Fruit fly (Drosophila melanogaster) whole organism, adult: ENCODE data around the gene CG7115.

Source experiments
- CG11617 ChIP-seq: fragments of 200-800 bp; sonication (Bioruptor generic); optimal IDR thresholded peaks from 2 replicates; lab custom pipeline; 2017; ENCODE audit warnings: mild to moderate bottlenecking, missing biosample characterization, missing genetic modification reagents, missing genetic modification characterization
- CG12768 ChIP-seq: fragments of 200-800 bp; sonication (Bioruptor generic); optimal IDR thresholded peaks from 2 replicates; lab custom pipeline; 2017; ENCODE audit warnings: missing biosample characterization, missing genetic modification characterization, mild to moderate bottlenecking, moderate library complexity, missing genetic modification reagents
- CG14711 ChIP-seq: fragments of 200-800 bp; sonication (Bioruptor generic); optimal IDR thresholded peaks from 2 replicates; lab custom pipeline; 2018; ENCODE audit warnings: missing biosample characterization, mild to moderate bottlenecking, missing genetic modification characterization, moderate library complexity
- CG1620 ChIP-seq: fragments of 200-800 bp; sonication (Bioruptor generic); optimal IDR thresholded peaks from 2 replicates; lab custom pipeline; 2016; ENCODE audit warnings: missing biosample characterization, missing genetic modification characterization
- CG33017 ChIP-seq: fragments of 200-800 bp; sonication (Bioruptor generic); optimal IDR thresholded peaks from 2 replicates; lab custom pipeline; 2018; ENCODE audit warnings: missing biosample characterization, mild to moderate bottlenecking, missing genetic modification characterization, moderate library complexity
- CG5204 ChIP-seq: fragments of 200-800 bp; sonication (Bioruptor generic); optimal IDR thresholded peaks from 2 replicates; lab custom pipeline; 2016; ENCODE audit warnings: missing biosample characterization, missing genetic modification characterization
- CG7045 ChIP-seq: fragments of 200-800 bp; sonication (Bioruptor generic); optimal IDR thresholded peaks from 2 replicates; lab custom pipeline; 2017; ENCODE audit warnings: missing biosample characterization, mild to moderate bottlenecking, missing genetic modification characterization
- CG7101 ChIP-seq: fragments of 200-800 bp; sonication (Bioruptor generic); optimal IDR thresholded peaks from 2 replicates; lab custom pipeline; 2018; ENCODE audit warnings: missing biosample characterization, mild to moderate bottlenecking, missing genetic modification characterization, moderate library complexity
- Clk ChIP-seq: fragments of 200-800 bp; sonication (Bioruptor generic); optimal IDR thresholded peaks from 2 replicates; lab custom pipeline; 2017; ENCODE audit warnings: missing biosample characterization, missing genetic modification characterization
- Crg-1 ChIP-seq: fragments of 200-800 bp; sonication (Bioruptor generic); optimal IDR thresholded peaks from 2 replicates; lab custom pipeline; 2016; ENCODE audit warnings: missing biosample characterization, missing genetic modification characterization
- Hr96 ChIP-seq: fragments of 200-800 bp; sonication (Bioruptor generic); optimal IDR thresholded peaks from 2 replicates; lab custom pipeline; 2016; ENCODE audit warnings: missing biosample characterization, missing genetic modification characterization
- Mnt ChIP-seq: fragments of 200-800 bp; sonication (Bioruptor generic); optimal IDR thresholded peaks from 2 replicates; lab custom pipeline; 2016; ENCODE audit warnings: missing biosample characterization, mild to moderate bottlenecking, missing genetic modification characterization
- bab1 ChIP-seq: fragments of 200-800 bp; sonication (Bioruptor generic); optimal IDR thresholded peaks from 3 replicates; lab custom pipeline; 2019; ENCODE audit warnings: missing biosample characterization, mild to moderate bottlenecking, missing genetic modification characterization, moderate library complexity
- cic ChIP-seq: fragments of 200-800 bp; sonication (Bioruptor generic); optimal IDR thresholded peaks from 2 replicates; lab custom pipeline; 2017; ENCODE audit warnings: missing biosample characterization, mild to moderate bottlenecking, missing genetic modification characterization, moderate library complexity
- cnc ChIP-seq, 2 experiments: fragments of >200 bp; optimal IDR thresholded peaks; 2 replicates each; lab custom pipeline; 2017
- kay ChIP-seq: fragments of 200-800 bp; sonication (Bioruptor generic); peaks from one replicate; lab custom pipeline; 2016; ENCODE audit warnings: missing biosample characterization, missing genetic modification characterization, borderline replicate concordance
- ovo ChIP-seq: fragments of 200-800 bp; sonication (Bioruptor generic); optimal IDR thresholded peaks from 2 replicates; lab custom pipeline; 2016; ENCODE audit warnings: missing biosample characterization, missing genetic modification characterization
- pad ChIP-seq: fragments of 200-800 bp; sonication (Bioruptor generic); optimal IDR thresholded peaks from 3 replicates; lab custom pipeline; 2017; ENCODE audit warnings: missing biosample characterization, missing genetic modification characterization, mild to moderate bottlenecking, moderate library complexity, missing genetic modification reagents
- tj ChIP-seq: fragments of 200-800 bp; sonication (Bioruptor generic); optimal IDR thresholded peaks from 3 replicates; lab custom pipeline; 2017; ENCODE audit warnings: missing biosample characterization, mild to moderate bottlenecking, missing genetic modification characterization, moderate library complexity
- toe ChIP-seq: fragments of 200-800 bp; sonication (Bioruptor generic); optimal IDR thresholded peaks from 2 replicates; lab custom pipeline; 2016; ENCODE audit warnings: missing biosample characterization, missing genetic modification characterization

Gene CG7115

dm6 chr2L:7788952-7789466, 31.9 kb upstream of the CG7115 start:
- TF ChIP-seq ovo (GFP tag; lab: Kevin White, UChicago) (no peak), Mnt (GFP tag; lab: Kevin White, UChicago) (peak; percentile 5), kay (peak; percentile 24), CG7045 (GFP tag; lab: Kevin White, UChicago) (no peak), cnc (optimal IDR thresholded peaks at IDR 0.05; lab: Kevin White, UChicago) (no peak), CG14711 (tag; lab: Kevin White, UChicago) (no peak)

- TF ChIP-seq CG5204 (GFP tag; lab: Kevin White, UChicago) (no peak), CG12768 (GFP tag; lab: Kevin White, UChicago) (no peak), Mnt (GFP tag; lab: Kevin White, UChicago) (no peak), CG7045 (GFP tag; lab: Kevin White, UChicago) (no peak)
Observed at dm6 chr2L:7790081-7790447, 30.9 kb upstream of the CG7115 start.

- TF ChIP-seq toe (GFP tag; lab: Kevin White, UChicago) (peak; percentile 51), CG1620 (GFP tag; lab: Kevin White, UChicago) (no peak), cnc (optimal IDR thresholded peaks at IDR 0.05; lab: Kevin White, UChicago) (no peak), CG11617 (GFP tag; lab: Kevin White, UChicago) (peak; percentile 20), bab1 (GFP tag; lab: Kevin White, UChicago) (no peak), Mnt (GFP tag; lab: Kevin White, UChicago) (peak; percentile 77), CG7045 (GFP tag; lab: Kevin White, UChicago) (peak; percentile 12), Hr96 (GFP tag; lab: Kevin White, UChicago) (peak; percentile 55), Crg-1 (no peak), tj (GFP tag; lab: Kevin White, UChicago) (peak; percentile 55), cic (GFP tag; lab: Kevin White, UChicago) (peak; percentile 99), CG33017 (tag; lab: Kevin White, UChicago) (peak; percentile 46), CG5204 (GFP tag; lab: Kevin White, UChicago) (no peak), Clk (no peak), pad (GFP tag; lab: Kevin White, UChicago) (peak; percentile 10), CG7101 (tag; lab: Kevin White, UChicago) (peak; percentile 14), CG12768 (GFP tag; lab: Kevin White, UChicago) (peak; percentile 40), ovo (GFP tag; lab: Kevin White, UChicago) (peak; percentile 40), kay (peak; percentile 92), CG14711 (tag; lab: Kevin White, UChicago) (no peak)
Observed at dm6 chr2L:7790448-7791355, 30.2 kb upstream of the CG7115 start, which contains the start of gene CG7149. Gene CG7149, minus strand, starts transcription at chr2L:7790557.

dm6 chr2L:7791356-7791738, 29.6 kb upstream of the CG7115 start:
- peak; percentile 91 for TF ChIP-seq kay
- no peak for TF ChIP-seq Mnt (GFP tag; lab: Kevin White, UChicago)

- TF ChIP-seq cic (GFP tag; lab: Kevin White, UChicago) (peak; percentile 89), bab1 (GFP tag; lab: Kevin White, UChicago) (no peak), cnc (optimal IDR thresholded peaks at IDR 0.05; lab: Kevin White, UChicago) (no peak), Clk (no peak), tj (GFP tag; lab: Kevin White, UChicago) (no peak), kay (peak; percentile 80), Mnt (GFP tag; lab: Kevin White, UChicago) (peak; percentile 47), CG7101 (tag; lab: Kevin White, UChicago) (no peak), pad (GFP tag; lab: Kevin White, UChicago) (no peak), CG12768 (GFP tag; lab: Kevin White, UChicago) (no peak), CG1620 (GFP tag; lab: Kevin White, UChicago) (no peak), CG14711 (tag; lab: Kevin White, UChicago) (no peak), Hr96 (GFP tag; lab: Kevin White, UChicago) (no peak), CG11617 (GFP tag; lab: Kevin White, UChicago) (no peak), CG33017 (tag; lab: Kevin White, UChicago) (no peak), ovo (GFP tag; lab: Kevin White, UChicago) (no peak)
Observed at dm6 chr2L:7794689-7795475, 26.1 kb upstream of the CG7115 start.

- TF ChIP-seq Hr96 (GFP tag; lab: Kevin White, UChicago) (no peak), cnc (optimal IDR thresholded peaks at IDR 0.05; lab: Kevin White, UChicago) (no peak), tj (GFP tag; lab: Kevin White, UChicago) (no peak), Clk (no peak), cic (GFP tag; lab: Kevin White, UChicago) (peak; percentile 21), CG11617 (GFP tag; lab: Kevin White, UChicago) (no peak), CG7045 (GFP tag; lab: Kevin White, UChicago) (no peak)
Observed at dm6 chr2L:7795859-7796258, 25.1 kb upstream of the CG7115 start, which contains the start of gene LKRSDH. Gene LKRSDH, minus strand, starts transcription at chr2L:7795959.
